Worm (Caenorhabditis elegans): ENCODE measurements around the gene R09F10.5.
"Not testable (repeated sequence)": the region's sequence is repeated elsewhere in the genome, so short reads cannot be mapped to it uniquely, and the experiment has no call there.

The R09F10.5 gene

DNA sequence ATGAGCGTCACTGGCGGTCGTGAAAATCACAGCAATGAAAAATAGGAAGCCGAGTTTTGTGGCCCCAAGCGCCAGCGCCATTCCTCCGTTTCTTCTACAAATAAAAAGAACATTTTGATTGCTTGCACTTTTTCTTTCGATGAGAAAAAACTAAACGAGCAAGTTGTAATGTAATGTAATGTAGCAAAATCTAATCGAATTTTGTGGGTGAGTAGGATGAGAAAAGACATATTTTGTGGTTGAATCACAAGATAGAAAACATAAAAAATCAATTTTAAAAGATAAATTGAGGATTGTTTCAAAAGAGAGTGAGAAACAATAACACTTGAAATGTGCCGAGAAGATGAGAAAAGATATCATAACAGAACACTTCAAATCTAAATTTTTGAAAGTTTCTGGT is at the start of gene R09F10.5:
Gene R09F10.5, minus strand, starts transcription at position 101 of the 400 bp plus-strand sequence.
- TF ChIP-seq him-1 (tag; optimal IDR thresholded peaks at IDR 0.05) = no peak
- TF ChIP-seq dao-5 (tag; optimal IDR thresholded peaks at IDR 0.05) = no peak
- no peak for TF ChIP-seq W03F9.2 (tag; optimal IDR thresholded peaks at IDR 0.05)

DNA sequence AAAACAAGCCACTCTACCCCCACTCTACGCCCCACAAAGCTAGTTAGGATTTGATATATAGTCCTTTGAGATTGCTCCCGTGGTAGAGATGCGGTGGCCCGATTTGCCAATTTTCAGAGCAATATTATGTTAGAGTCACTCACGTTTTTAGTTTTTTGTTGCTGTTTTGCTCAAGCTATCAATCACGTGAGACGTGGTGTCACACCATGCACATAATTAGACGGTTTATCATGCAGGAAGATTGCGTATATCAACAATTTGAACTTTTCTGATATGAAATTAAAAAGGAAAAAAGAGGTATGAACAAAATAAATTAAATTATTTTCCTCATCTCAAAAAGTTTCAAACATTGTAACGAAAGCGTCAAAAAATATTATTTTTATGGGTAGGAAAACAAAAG is 48.8 kb upstream of the R09F10.5 start:
- TF ChIP-seq dao-5 (tag; optimal IDR thresholded peaks at IDR 0.05) (no peak), him-1 (tag; optimal IDR thresholded peaks at IDR 0.05) (no peak), W03F9.2 (tag; optimal IDR thresholded peaks at IDR 0.05) (no peak)

DNA sequence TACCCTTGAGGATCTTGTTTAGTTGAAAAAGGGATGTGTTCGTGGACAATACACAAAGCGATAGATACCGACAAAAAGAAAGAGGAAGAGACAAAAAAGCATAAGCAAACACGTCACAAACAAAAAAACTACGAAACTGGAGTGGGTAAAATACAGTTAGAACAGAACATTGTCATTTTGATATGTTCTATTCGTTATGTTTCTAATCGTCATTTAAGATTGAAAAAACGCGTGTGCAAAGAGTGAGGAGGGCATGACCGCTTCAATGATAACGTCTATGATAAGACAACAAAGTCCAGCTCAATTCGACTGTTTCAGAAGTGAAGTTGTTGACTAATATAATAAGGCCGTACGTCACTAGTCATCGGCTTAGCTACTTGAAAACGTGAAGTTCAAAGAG is 47.9 kb upstream of the R09F10.5 start:
- TF ChIP-seq W03F9.2 (tag; optimal IDR thresholded peaks at IDR 0.05) = no peak

DNA sequence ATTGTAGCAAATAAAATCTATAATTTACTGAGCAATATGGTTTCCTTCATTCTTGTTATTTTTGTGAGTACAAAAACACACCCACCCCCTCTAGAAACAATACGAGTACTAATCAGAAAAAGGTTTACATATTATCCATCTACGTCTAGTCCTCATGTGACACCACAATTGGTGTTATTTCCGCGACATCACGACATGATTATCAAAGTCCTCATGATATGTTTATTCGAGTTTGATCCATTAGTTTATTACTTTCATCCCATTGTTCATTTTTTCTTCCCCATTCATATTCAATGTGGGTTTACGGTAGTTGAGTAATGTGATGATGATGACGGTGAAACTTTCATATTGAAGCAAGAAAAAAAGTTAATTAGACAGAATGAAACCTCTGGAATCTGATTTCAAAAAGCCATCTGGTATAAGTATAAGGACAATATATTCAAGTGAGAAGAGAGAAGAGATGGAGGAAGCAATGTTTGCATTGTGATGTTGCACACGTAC is 46.8 kb upstream of the R09F10.5 start:
- TF ChIP-seq him-1 (tag; optimal IDR thresholded peaks at IDR 0.05) (no peak), W03F9.2 (tag; optimal IDR thresholded peaks at IDR 0.05) (no peak), dao-5 (tag; optimal IDR thresholded peaks at IDR 0.05) (no peak)

DNA sequence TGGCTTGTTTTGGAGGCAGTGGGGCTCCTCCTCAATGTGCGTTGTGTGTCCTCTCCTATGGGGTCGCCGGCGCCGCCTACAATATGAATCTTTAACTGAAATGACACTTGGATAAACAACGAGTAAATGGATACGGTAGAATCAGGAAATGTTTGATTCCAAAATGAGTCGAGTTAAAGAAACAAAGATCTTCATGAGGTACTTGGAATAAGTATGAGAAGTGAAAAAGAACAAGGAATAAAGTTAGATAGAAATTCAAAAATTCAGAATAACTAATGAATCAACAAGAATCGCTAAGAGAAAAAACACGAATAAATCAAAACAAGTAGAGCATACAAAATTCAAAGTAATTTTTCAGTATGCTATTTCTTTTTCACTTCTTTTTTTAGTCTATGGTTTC is 43.5 kb upstream of the R09F10.5 start, which contains the start of gene npr-28:
Gene npr-28, minus strand, starts transcription at position 101 of the 400 bp plus-strand sequence.
- TF ChIP-seq dao-5 (tag; optimal IDR thresholded peaks at IDR 0.05) (no peak), W03F9.2 (tag; optimal IDR thresholded peaks at IDR 0.05) (no peak), him-1 (tag; optimal IDR thresholded peaks at IDR 0.05) (no peak)

DNA sequence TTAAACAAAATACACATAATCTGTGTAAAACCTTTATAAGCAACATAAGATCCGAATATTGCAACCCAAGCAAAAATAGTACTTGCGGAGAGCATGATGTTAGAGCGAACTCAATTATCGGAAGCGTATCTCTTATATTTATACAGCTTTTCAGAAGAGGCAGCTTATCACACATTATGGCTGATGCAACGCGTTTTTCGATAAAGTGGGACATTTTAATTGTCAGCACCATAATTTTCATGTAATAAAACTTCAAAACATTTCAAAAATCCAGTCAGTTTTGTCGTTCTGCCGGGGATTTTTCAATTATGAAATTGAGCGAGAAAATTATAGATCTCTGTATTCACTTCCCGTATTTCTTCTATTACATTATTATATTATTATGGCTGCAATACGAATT is 38.7 kb upstream of the R09F10.5 start, which contains the start of gene drd-5:
Gene drd-5, minus strand, starts transcription at position 101 of the 400 bp plus-strand sequence.
- no peak for TF ChIP-seq W03F9.2 (tag; optimal IDR thresholded peaks at IDR 0.05)
- no peak for TF ChIP-seq dao-5 (tag; optimal IDR thresholded peaks at IDR 0.05)
- no peak for TF ChIP-seq him-1 (tag; optimal IDR thresholded peaks at IDR 0.05)

DNA sequence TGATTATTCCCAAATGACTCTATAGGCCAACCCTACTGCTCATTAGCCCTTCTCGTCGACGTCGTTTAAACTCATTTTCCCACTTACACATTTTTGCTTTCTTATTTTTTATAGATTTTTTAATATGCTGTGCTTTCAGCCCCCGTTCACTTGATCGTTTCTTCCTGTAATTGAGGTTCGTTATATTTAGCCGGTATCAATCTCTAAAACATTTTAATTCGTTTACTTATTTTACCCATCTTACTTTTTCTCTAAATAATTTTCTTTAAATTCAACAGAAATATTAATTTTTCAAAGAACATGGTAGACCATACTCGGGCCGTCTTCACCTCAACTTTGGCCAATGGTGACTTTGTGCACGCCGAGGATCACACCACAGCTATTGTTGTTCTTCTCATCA is 34.2 kb upstream of the R09F10.5 start, which contains the start of gene F55E10.1:
Gene F55E10.1, plus strand, starts transcription at position 301 of the 400 bp plus-strand sequence.
- TF ChIP-seq dao-5 (tag; optimal IDR thresholded peaks at IDR 0.05) (no peak), W03F9.2 (tag; optimal IDR thresholded peaks at IDR 0.05) (no peak), him-1 (tag; optimal IDR thresholded peaks at IDR 0.05) (no peak)

DNA sequence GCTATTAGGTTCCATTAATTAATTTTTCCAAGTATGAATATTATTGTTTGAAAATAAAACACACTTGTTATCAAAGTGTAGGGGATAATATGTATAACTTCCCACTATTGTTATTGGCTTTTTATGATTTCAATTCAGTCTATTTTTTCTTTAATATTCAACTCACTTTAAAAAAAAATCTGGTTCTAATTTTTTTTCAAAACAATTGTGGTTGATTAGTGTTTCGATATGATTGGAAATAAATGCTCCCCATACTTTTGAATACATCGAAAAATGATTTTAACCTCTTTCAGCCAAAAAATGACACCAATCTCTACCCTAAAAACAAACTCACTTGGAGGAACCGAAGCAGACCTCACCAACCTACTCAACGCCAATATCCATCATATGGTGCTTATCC is 32.9 kb upstream of the R09F10.5 start, which contains the start of gene F55E10.2:
Gene F55E10.2, plus strand, starts transcription at position 301 of the 400 bp plus-strand sequence.
- TF ChIP-seq dao-5 (tag; optimal IDR thresholded peaks at IDR 0.05) (no peak), W03F9.2 (tag; optimal IDR thresholded peaks at IDR 0.05) (no peak), him-1 (tag; optimal IDR thresholded peaks at IDR 0.05) (no peak)

DNA sequence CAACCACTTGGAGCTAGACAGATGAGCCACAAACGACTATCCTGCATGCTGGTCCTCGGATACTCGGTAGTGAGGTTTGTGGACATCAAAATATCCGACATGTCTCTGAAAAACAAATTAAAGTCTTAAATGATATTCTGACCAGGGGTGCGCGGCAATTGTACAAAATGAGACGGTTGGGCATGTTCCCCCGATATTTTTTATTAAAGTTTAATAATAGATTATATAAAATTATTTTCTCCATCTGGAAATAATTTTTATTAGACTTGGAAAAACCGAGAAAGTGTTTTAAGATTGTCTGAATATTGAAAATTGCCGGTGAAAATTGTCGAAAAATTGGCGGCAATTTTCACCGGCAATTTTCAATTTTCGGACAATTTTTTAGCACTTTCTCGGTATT is 20.3 kb upstream of the R09F10.5 start, which contains the start of gene F55E10.4:
Gene F55E10.4, minus strand, starts transcription at position 101 of the 400 bp plus-strand sequence.
- no peak for TF ChIP-seq W03F9.2 (tag; optimal IDR thresholded peaks at IDR 0.05)
- TF ChIP-seq him-1 (tag; optimal IDR thresholded peaks at IDR 0.05) = no peak
- TF ChIP-seq dao-5 (tag; optimal IDR thresholded peaks at IDR 0.05) = no peak

DNA sequence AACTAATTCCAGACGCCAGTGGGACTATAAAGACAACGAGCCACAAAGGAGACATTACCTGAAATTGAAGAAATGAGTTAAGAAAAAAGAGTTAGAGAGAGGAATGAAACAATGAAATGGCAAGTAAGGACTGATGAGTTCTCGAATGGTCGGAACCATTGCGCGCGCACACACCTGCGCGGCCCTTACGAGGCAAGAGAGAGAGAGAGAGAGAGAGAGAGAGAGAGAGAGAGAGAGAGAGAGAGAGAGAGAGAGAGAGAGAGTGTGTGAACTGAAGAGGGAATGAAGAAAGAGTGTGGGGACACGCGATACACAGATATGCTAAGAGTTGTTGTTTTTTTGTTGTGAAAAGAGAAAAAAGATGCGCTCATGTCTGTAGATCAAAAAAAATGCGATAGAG is 18.9 kb upstream of the R09F10.5 start, which contains the start of gene R09F10.8:
Gene R09F10.8, minus strand, starts transcription at position 58 of the 400 bp plus-strand sequence.
- TF ChIP-seq him-1 (tag; optimal IDR thresholded peaks at IDR 0.05) (no peak), W03F9.2 (tag; optimal IDR thresholded peaks at IDR 0.05) (no peak), dao-5 (tag; optimal IDR thresholded peaks at IDR 0.05) (no peak)

DNA sequence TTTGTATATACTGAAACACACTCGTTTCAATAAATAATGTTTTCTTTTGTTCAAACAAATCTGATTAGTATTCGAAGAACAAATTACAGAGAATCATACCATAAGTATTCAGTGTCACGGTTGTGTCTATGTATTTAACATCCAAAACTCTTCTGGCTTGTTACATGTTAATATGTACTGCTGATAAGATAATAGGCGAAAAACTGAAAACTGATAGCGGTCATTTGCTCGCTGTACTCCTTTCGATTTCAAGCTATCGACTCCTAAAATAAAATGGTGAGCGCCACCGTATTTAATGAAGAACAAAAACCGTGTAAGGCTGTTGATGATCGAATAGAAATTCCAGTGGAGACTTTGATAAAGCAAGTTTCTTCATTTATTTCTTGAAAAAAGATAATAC is 15.9 kb upstream of the R09F10.5 start, which contains the start of gene R09F10.1:
Gene R09F10.1, plus strand, starts transcription at position 222 of the 400 bp plus-strand sequence.
- TF ChIP-seq him-1 (tag; optimal IDR thresholded peaks at IDR 0.05) = no peak
- no peak for TF ChIP-seq dao-5 (tag; optimal IDR thresholded peaks at IDR 0.05)
- no peak for TF ChIP-seq W03F9.2 (tag; optimal IDR thresholded peaks at IDR 0.05)

DNA sequence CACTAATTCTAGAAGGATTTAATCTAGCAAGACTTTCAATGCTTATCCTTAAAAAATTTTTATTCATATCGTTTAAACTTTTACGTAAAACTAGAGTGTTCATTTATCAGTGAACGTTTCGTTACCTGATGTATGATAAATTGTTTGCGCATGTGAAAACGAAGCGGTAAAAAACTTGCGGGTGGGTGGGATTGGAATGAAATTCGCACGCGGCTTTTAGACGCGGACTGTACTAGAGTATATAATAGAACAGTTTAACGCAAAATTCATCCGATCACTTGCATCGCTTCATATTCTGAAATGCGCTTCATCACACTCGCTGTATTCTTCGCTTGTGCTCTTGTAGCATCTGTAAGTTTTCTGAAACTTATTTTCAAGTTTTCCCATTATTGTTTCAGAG is 14.3 kb upstream of the R09F10.5 start, which contains the start of gene abu-9:
Gene abu-9, plus strand, starts transcription at position 301 of the 400 bp plus-strand sequence.
- TF ChIP-seq dao-5, him-1, W03F9.2 (tag; optimal IDR thresholded peaks at IDR 0.05): not testable (repeated sequence)

DNA sequence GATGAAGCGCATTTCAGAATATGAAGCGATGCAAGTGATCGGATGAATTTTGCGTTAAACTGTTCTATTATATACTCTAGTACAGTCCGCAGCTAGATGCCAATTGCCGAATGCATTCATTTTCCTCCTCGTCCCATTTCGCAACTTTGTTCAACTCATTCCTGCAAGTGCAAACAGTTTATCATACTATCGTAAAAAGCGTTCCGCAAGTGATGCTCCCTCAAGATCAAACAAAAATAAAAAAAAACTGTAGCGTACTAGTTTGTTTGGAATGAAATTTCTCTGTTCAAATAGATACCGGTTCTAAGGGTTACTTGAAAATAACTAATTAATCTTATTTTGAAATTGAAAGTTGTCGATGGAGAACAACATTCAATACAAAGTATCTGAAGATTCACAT is 13.4 kb upstream of the R09F10.5 start, which contains the start of gene pqn-57:
Gene pqn-57, minus strand, starts transcription at position 101 of the 400 bp plus-strand sequence.
- no peak for TF ChIP-seq W03F9.2 (tag; optimal IDR thresholded peaks at IDR 0.05)

DNA sequence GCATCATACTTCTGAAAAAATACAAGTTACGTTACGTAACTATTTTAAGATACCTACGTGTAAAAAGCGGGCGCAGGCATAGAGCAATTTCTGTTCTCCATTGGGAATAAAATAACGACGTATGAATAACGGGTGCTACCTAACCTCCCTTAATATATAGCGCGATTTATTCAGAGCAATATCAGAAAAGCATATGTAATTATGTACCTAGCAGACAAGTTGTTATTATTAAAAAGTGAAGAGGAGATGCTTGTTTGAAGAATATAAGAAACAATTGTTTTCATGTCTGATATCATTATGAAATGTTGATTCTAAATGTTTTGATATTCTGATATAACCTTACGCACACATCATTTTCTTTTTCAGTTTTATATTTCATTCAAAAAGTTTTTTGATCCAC is 11.4 kb upstream of the R09F10.5 start, which contains the start of gene srh-11:
Gene srh-11, minus strand, starts transcription at position 101 of the 400 bp plus-strand sequence.
- no peak for TF ChIP-seq him-1 (tag; optimal IDR thresholded peaks at IDR 0.05)
- no peak for TF ChIP-seq dao-5 (tag; optimal IDR thresholded peaks at IDR 0.05)

DNA sequence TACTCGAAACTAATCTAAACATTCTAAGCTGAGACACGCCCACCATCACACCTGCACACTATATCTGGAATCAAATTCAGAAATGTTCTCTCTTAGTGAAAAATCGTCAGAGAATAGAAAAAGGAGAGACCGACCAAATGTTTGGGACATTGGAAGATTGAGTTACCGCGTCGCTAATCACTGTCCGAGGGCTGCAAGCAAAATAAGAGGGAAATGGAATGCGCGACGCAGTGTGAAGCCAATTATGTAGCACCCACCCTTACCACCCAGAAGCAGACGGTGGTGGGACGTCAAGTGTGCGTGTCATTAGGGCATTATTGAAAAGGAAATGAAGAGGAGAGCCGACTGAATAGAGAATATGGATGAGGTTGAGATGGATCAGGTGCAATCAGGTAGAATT is 4.1 kb upstream of the R09F10.5 start:
- TF ChIP-seq W03F9.2 (tag; optimal IDR thresholded peaks at IDR 0.05) (no peak), dao-5 (tag; optimal IDR thresholded peaks at IDR 0.05) (no peak), him-1 (tag; optimal IDR thresholded peaks at IDR 0.05) (no peak)

Data from whole organism, L4/young adult.